Fruit fly (Drosophila melanogaster): Measurements from ENCODE around the gene Tsp3A.

The Tsp3A gene

DNA sequence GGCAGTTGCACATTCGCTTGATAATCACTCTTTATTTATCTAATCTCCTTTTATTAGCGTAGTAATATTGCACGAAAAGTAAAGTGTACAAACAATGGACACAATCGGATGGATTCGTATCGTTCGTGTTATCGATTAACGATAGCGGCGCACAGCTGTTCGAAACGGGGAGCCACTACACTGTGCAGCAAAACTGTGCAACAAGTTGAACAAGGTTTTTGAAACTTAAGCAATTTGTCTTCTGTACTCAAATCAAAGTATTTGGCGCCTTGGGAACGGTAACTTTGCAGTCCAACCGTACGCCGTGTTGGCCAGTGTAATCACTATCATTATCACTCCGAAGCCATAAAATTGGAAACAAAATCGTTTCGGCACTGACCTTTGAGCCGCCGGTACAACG lies at the start of gene Tsp3A, which contains the start of gene Seipin (continued):
- TF ChIP-seq hkb (optimal IDR thresholded peaks at IDR 0.05) (no peak), hkb (GFP tag; IDR thresholded peaks at IDR 0.05) (peak; percentile 90), CG16815 (GFP tag; optimal IDR thresholded peaks at IDR 0.05) (peak; percentile 59), lmd (GFP tag; IDR thresholded peaks at IDR 0.05) (peak; percentile 90), CG14710 (tag; optimal IDR thresholded peaks at IDR 0.05) (peak; percentile 56), CG18599 (GFP tag; optimal IDR thresholded peaks at IDR 0.05) (peak; percentile 96), CG17612 (GFP tag; IDR thresholded peaks at IDR 0.05) (peak; percentile 73), Dip3 (GFP tag; optimal IDR thresholded peaks at IDR 0.05) (peak; percentile 87), CG9609 (GFP tag; optimal IDR thresholded peaks at IDR 0.05) (peak; percentile 77), ara (GFP tag; IDR thresholded peaks at IDR 0.05) (peak; percentile 76), HLH4C (GFP tag; IDR thresholded peaks at IDR 0.05; ENCODE audit: partially characterized antibody) (peak; percentile 67), bab2 (GFP tag; optimal IDR thresholded peaks at IDR 0.05) (peak; percentile 77), Oli (tag; optimal IDR thresholded peaks at IDR 0.05) (peak; percentile 78), CG8478 (optimal IDR thresholded peaks at IDR 0.05) (no peak), CG1233 (GFP tag; optimal IDR thresholded peaks at IDR 0.05) (peak; percentile 83), Lim3 (GFP tag; IDR thresholded peaks at IDR 0.05) (no peak), TFAM (GFP tag; optimal IDR thresholded peaks at IDR 0.05) (peak; percentile 9), Ada2b (GFP tag; IDR thresholded peaks at IDR 0.05) (peak; percentile 78), CG4424 (GFP tag; optimal IDR thresholded peaks at IDR 0.05) (peak; percentile 81), pros (GFP tag; optimal IDR thresholded peaks at IDR 0.05) (no peak), Mad (GFP tag; optimal IDR thresholded peaks at IDR 0.05) (peak; percentile 78), CG18476 (GFP tag; optimal IDR thresholded peaks at IDR 0.05) (peak; percentile 56), otp (GFP tag; IDR thresholded peaks at IDR 0.05) (peak; percentile 77), vfl (GFP tag; optimal IDR thresholded peaks at IDR 0.05) (peak; percentile 54), kay (GFP tag; optimal IDR thresholded peaks at IDR 0.05) (peak; percentile 66), D19B (GFP tag; optimal IDR thresholded peaks at IDR 0.05) (peak; percentile 77), CG4617 (GFP tag; optimal IDR thresholded peaks at IDR 0.05; ENCODE audit: borderline replicate concordance) (peak; percentile 73), Dad (GFP tag; optimal IDR thresholded peaks at IDR 0.05) (peak; percentile 65), CG11723 (GFP tag; optimal IDR thresholded peaks at IDR 0.05) (no peak), CG43689 (GFP tag; IDR thresholded peaks at IDR 0.05) (0 out of 2 replicates have a peak, but pooled peaks have one; percentile 17), chn (GFP tag; optimal IDR thresholded peaks at IDR 0.05) (peak; percentile 62), tin (GFP tag; optimal IDR thresholded peaks at IDR 0.05) (peak; percentile 65), Dfd (GFP tag; optimal IDR thresholded peaks at IDR 0.05) (no peak), CG7928 (GFP tag; optimal IDR thresholded peaks at IDR 0.05) (peak; percentile 55), dan (GFP tag; IDR thresholded peaks at IDR 0.05) (peak; percentile 38; the same call in 1 of the 2 replicates), lola (GFP tag; optimal IDR thresholded peaks at IDR 0.05) (peak in 1 of 3 experiments; percentile 46), CG4707 (GFP tag; optimal IDR thresholded peaks at IDR 0.05) (peak; percentile 39), klu (GFP tag; IDR thresholded peaks at IDR 0.05) (peak; percentile 67; the same call in 1 of the 2 replicates), Atf-2 (GFP tag; optimal IDR thresholded peaks at IDR 0.05) (peak; percentile 64), sima (GFP tag; optimal IDR thresholded peaks at IDR 0.05) (no peak), HmgZ (tag; optimal IDR thresholded peaks at IDR 0.05) (peak; percentile 88), sisA (GFP tag; IDR thresholded peaks at IDR 0.05) (peak; percentile 75), Fer2 (tag; optimal IDR thresholded peaks at IDR 0.05) (peak; percentile 65), CG31441 (GFP tag; IDR thresholded peaks at IDR 0.05) (no peak; the same call in 1 of the 2 replicates), wor (GFP tag; IDR thresholded peaks at IDR 0.05) (peak; percentile 53), CG8924 (tag; optimal IDR thresholded peaks at IDR 0.05) (peak; percentile 81), maf-S (GFP tag; optimal IDR thresholded peaks at IDR 0.05) (peak; percentile 69), CG18011 (GFP tag; optimal IDR thresholded peaks at IDR 0.05) (peak; percentile 67), CG8281 (tag; optimal IDR thresholded peaks at IDR 0.05) (peak; percentile 53), Side (GFP tag; optimal IDR thresholded peaks at IDR 0.05) (peak; percentile 77), CG2875 (GFP tag; optimal IDR thresholded peaks at IDR 0.05) (peak; percentile 37), Deaf1 (tag; optimal IDR thresholded peaks at IDR 0.05) (peak; percentile 70)
